Fruit fly (Drosophila melanogaster) whole organism, prepupa: ENCODE data around the gene CG6325.
A peak's percentile ranks its signal among the peaks of the same experiment; 100 is the strongest.

ENCODE experiments used
- CG10631 ChIP-seq: fragments of 200-800 bp; sonication (Bioruptor generic); optimal IDR thresholded peaks from 2 replicates; lab custom pipeline; 2016; ENCODE audit warnings: missing biosample characterization, missing genetic modification characterization
- CG15336 ChIP-seq: fragments of 200-800 bp; sonication (Bioruptor generic); IDR thresholded peaks from 2 replicates; pipeline ENCODE4 v1.3.6; 2022; ENCODE audit warnings: missing biosample characterization, missing genetic modification characterization
- CG16779 ChIP-seq: fragments of 200-800 bp; sonication (Bioruptor generic); optimal IDR thresholded peaks from 3 replicates; lab custom pipeline; 2017; ENCODE audit warnings: missing biosample characterization, mild to moderate bottlenecking, missing genetic modification characterization
- CG3032 ChIP-seq: fragments of 200-800 bp; optimal IDR thresholded peaks from 2 replicates; lab custom pipeline; 2019; ENCODE audit warnings: missing biosample characterization, mild to moderate bottlenecking, missing genetic modification characterization, moderate library complexity
- CG31627 ChIP-seq: fragments of 200-800 bp; sonication (Bioruptor generic); optimal IDR thresholded peaks from 3 replicates; lab custom pipeline; 2016; ENCODE audit warnings: missing biosample characterization, missing genetic modification characterization
- CG3919 ChIP-seq: fragments of 200-800 bp; sonication (Bioruptor generic); optimal IDR thresholded peaks from 3 replicates; lab custom pipeline; 2016; ENCODE audit warnings: missing biosample characterization, missing genetic modification characterization
- CG4318 ChIP-seq: fragments of 200-800 bp; sonication (Bioruptor generic); optimal IDR thresholded peaks from 3 replicates; lab custom pipeline; 2017; ENCODE audit warnings: missing biosample characterization, mild to moderate bottlenecking, missing genetic modification characterization
- CG6163 ChIP-seq: fragments of 200-800 bp; sonication (Bioruptor generic); IDR thresholded peaks from 3 replicates; pipeline ENCODE4 v1.3.6; 2022; ENCODE audit warnings: missing biosample characterization, missing genetic modification characterization
- CG6276 ChIP-seq: fragments of 200-800 bp; sonication (Bioruptor generic); optimal IDR thresholded peaks from 2 replicates; lab custom pipeline; 2017; ENCODE audit warnings: missing biosample characterization, mild to moderate bottlenecking, missing genetic modification characterization
- CG6792 ChIP-seq: fragments of 200-800 bp; sonication (Bioruptor generic); optimal IDR thresholded peaks from 3 replicates; lab custom pipeline; 2016; ENCODE audit warnings: missing biosample characterization, missing genetic modification characterization
- CG6808 ChIP-seq: fragments of 200-800 bp; sonication (Bioruptor generic); optimal IDR thresholded peaks from 3 replicates; lab custom pipeline; 2017; ENCODE audit warnings: missing biosample characterization, missing genetic modification characterization, mild to moderate bottlenecking, moderate library complexity, missing genetic modification reagents
- CG6854 ChIP-seq: fragments of 200-800 bp; sonication (Bioruptor generic); optimal IDR thresholded peaks from 2 replicates; lab custom pipeline; 2017; ENCODE audit warnings: missing biosample characterization, mild to moderate bottlenecking, missing genetic modification characterization
- CG7368 ChIP-seq: fragments of 200-800 bp; sonication (Bioruptor generic); optimal IDR thresholded peaks from 3 replicates; lab custom pipeline; 2016; ENCODE audit warnings: missing biosample characterization, missing genetic modification characterization
- CG8119 ChIP-seq: fragments of 200-800 bp; sonication (Bioruptor generic); IDR thresholded peaks from 3 replicates; pipeline ENCODE4 v1.3.6; 2022; ENCODE audit warnings: missing biosample characterization, missing genetic modification characterization
- Eip75B ChIP-seq: fragments of 200-800 bp; sonication (Bioruptor generic); optimal IDR thresholded peaks from 3 replicates; lab custom pipeline; 2016; ENCODE audit warnings: missing biosample characterization, missing genetic modification characterization
- Eip78C ChIP-seq: fragments of 200-800 bp; sonication (Bioruptor generic); peaks from one replicate; lab custom pipeline; 2016; ENCODE audit warnings: missing biosample characterization, missing genetic modification characterization
- Ets96B ChIP-seq: fragments of 200-800 bp; optimal IDR thresholded peaks from 2 replicates; lab custom pipeline; 2019; ENCODE audit warnings: missing biosample characterization, mild to moderate bottlenecking, missing genetic modification characterization, moderate library complexity
- Gug ChIP-seq: fragments of 200-800 bp; sonication (Bioruptor generic); IDR thresholded peaks from 2 replicates; pipeline ENCODE4 v1.3.6; 2022; ENCODE audit warnings: missing biosample characterization, missing genetic modification characterization
- Hr38 ChIP-seq: sonication (Bioruptor generic); optimal IDR thresholded peaks from 2 replicates; lab custom pipeline; 2016; ENCODE audit warnings: missing biosample characterization, missing genetic modification characterization
- Hr4 ChIP-seq: fragments of 200-800 bp; sonication (Bioruptor generic); optimal IDR thresholded peaks from 3 replicates; lab custom pipeline; 2016; ENCODE audit warnings: missing biosample characterization, missing genetic modification characterization
- Lpt ChIP-seq: fragments of 200-800 bp; sonication (Bioruptor generic); optimal IDR thresholded peaks from 3 replicates; lab custom pipeline; 2016; ENCODE audit warnings: missing biosample characterization, missing genetic modification characterization
- Met ChIP-seq: fragments of 200-800 bp; sonication (Bioruptor generic); optimal IDR thresholded peaks from 3 replicates; lab custom pipeline; 2016; ENCODE audit warnings: missing biosample characterization, missing genetic modification characterization
- OdsH ChIP-seq: fragments of 200-800 bp; sonication (Bioruptor generic); optimal IDR thresholded peaks from 3 replicates; lab custom pipeline; 2016; ENCODE audit warnings: missing biosample characterization, missing genetic modification characterization
- Sox14 ChIP-seq: fragments of 200-800 bp; sonication (Bioruptor generic); optimal IDR thresholded peaks from 3 replicates; lab custom pipeline; 2016; ENCODE audit warnings: missing biosample characterization, missing genetic modification characterization
- achi ChIP-seq: fragments of 200-800 bp; sonication (Bioruptor generic); optimal IDR thresholded peaks from 3 replicates; lab custom pipeline; 2016; ENCODE audit warnings: missing biosample characterization, missing genetic modification characterization
- acj6 ChIP-seq: fragments of 200-800 bp; sonication (Bioruptor generic); optimal IDR thresholded peaks from 3 replicates; lab custom pipeline; 2016; ENCODE audit warnings: missing biosample characterization, missing genetic modification characterization
- cyc ChIP-seq: fragments of 200-800 bp; sonication (Bioruptor generic); optimal IDR thresholded peaks from 3 replicates; lab custom pipeline; 2016; ENCODE audit warnings: missing biosample characterization, missing genetic modification characterization
- dac ChIP-seq: fragments of 200-800 bp; sonication (Bioruptor generic); optimal IDR thresholded peaks from 2 replicates; lab custom pipeline; 2017; ENCODE audit warnings: missing biosample characterization, mild to moderate bottlenecking, missing genetic modification characterization
- fd85E ChIP-seq: fragments of 200-800 bp; sonication (Bioruptor generic); optimal IDR thresholded peaks from 3 replicates; lab custom pipeline; 2016; ENCODE audit warnings: missing biosample characterization, missing genetic modification characterization
- fkh ChIP-seq: fragments of 200-800 bp; sonication (Bioruptor generic); optimal IDR thresholded peaks from 3 replicates; lab custom pipeline; 2017; ENCODE audit warnings: missing biosample characterization, mild to moderate bottlenecking, missing genetic modification characterization, moderate library complexity
- net ChIP-seq: fragments of 200-800 bp; sonication (Bioruptor generic); optimal IDR thresholded peaks from 3 replicates; lab custom pipeline; 2016; ENCODE audit warnings: missing biosample characterization, missing genetic modification characterization
- pdm3 ChIP-seq: fragments of 200-800 bp; sonication (Bioruptor generic); optimal IDR thresholded peaks from 3 replicates; lab custom pipeline; 2016; ENCODE audit warnings: missing biosample characterization, missing genetic modification characterization
- salr ChIP-seq, 2 experiments: fragments of 200-800 bp; sonication (Bioruptor generic); optimal IDR thresholded peaks; 3 replicates each; lab custom pipeline; 2016 to 2018; ENCODE audit warnings: missing biosample characterization in 2 of 2, missing genetic modification characterization in 2 of 2, mild to moderate bottlenecking in 1 of 2
- spab ChIP-seq: fragments of 200-800 bp; sonication (Bioruptor generic); optimal IDR thresholded peaks from 2 replicates; lab custom pipeline; 2017; ENCODE audit warnings: missing biosample characterization, mild to moderate bottlenecking, missing genetic modification characterization, missing genetic modification reagents
- svp ChIP-seq: fragments of 200-800 bp; sonication (Bioruptor generic); peaks from one replicate; lab custom pipeline; 2016; ENCODE audit warnings: missing biosample characterization, missing genetic modification characterization
- topi ChIP-seq: fragments of 200-800 bp; sonication (Bioruptor generic); optimal IDR thresholded peaks from 3 replicates; lab custom pipeline; 2016; ENCODE audit warnings: missing biosample characterization, missing genetic modification characterization
- vri ChIP-seq: fragments of 200-800 bp; sonication (Bioruptor generic); optimal IDR thresholded peaks from 3 replicates; lab custom pipeline; 2016; ENCODE audit warnings: missing biosample characterization, mild to moderate bottlenecking, missing genetic modification characterization

Gene CG6325

dm6 chr3R:10411752-10412549 is 4.9 kb upstream of the CG6325 start (continued):
- TF ChIP-seq dac (GFP tag; lab: Kevin White, UChicago) (no peak), acj6 (GFP tag; lab: Kevin White, UChicago) (no peak), Eip78C (GFP tag; lab: Kevin White, UChicago) (no peak), CG4318 (GFP tag; lab: Kevin White, UChicago) (no peak), vri (GFP tag; lab: Kevin White, UChicago) (peak; percentile 46), cyc (GFP tag; lab: Kevin White, UChicago) (peak; percentile 46), topi (GFP tag; lab: Kevin White, UChicago) (peak; percentile 27), CG15336 (GFP tag; lab: Robert Waterston, UW) (no peak; the same call in 1 of the 2 replicates), Met (no peak), CG7368 (GFP tag; lab: Kevin White, UChicago) (no peak), Gug (GFP tag; lab: Robert Waterston, UW) (peak; percentile 51), CG6854 (GFP tag; lab: Kevin White, UChicago) (peak; percentile 27), CG8119 (no peak), spab (no peak), svp (peak; percentile 93), Sox14 (GFP tag; lab: Kevin White, UChicago) (no peak), CG31627 (GFP tag; lab: Kevin White, UChicago) (no peak)

dm6 chr3R:10407658-10408057 is 573 bp upstream of the CG6325 start:
- TF ChIP-seq CG3032 (no peak), pdm3 (GFP tag; lab: Kevin White, UChicago) (no peak), dac (GFP tag; lab: Kevin White, UChicago) (no peak), fkh (GFP tag; lab: Kevin White, UChicago) (no peak), fd85E (no peak), salr (GFP tag; optimal IDR thresholded peaks at IDR 0.05; lab: Kevin White, UChicago) (no peak), CG16779 (no peak), acj6 (GFP tag; lab: Kevin White, UChicago) (no peak), CG6792 (GFP tag; lab: Kevin White, UChicago) (no peak), net (no peak), Ets96B (tag; lab: Kevin White, UChicago) (no peak), CG10631 (GFP tag; lab: Kevin White, UChicago) (no peak), CG6276 (GFP tag; lab: Kevin White, UChicago) (no peak), spab (no peak), CG3919 (GFP tag; lab: Kevin White, UChicago) (no peak)

dm6 chr3R:10403940-10404339 is 3.1 kb downstream of the CG6325 start:
- no peak for TF ChIP-seq topi (GFP tag; lab: Kevin White, UChicago)
- TF ChIP-seq svp = peak; percentile 97

dm6 chr3R:10400732-10401131 is 6.4 kb downstream of the CG6325 start, which contains the start of gene mthl11:
TSS of gene mthl11 (plus strand) at chr3R:10401032.
- TF ChIP-seq CG4318 (GFP tag; lab: Kevin White, UChicago) = no peak
- TF ChIP-seq achi (GFP tag; lab: Kevin White, UChicago) = no peak
- TF ChIP-seq svp = no peak
- no peak for TF ChIP-seq Hr4 (GFP tag; lab: Kevin White, UChicago)
- no peak for TF ChIP-seq CG6808 (GFP tag; lab: Kevin White, UChicago)
- TF ChIP-seq Eip75B = no peak
- no peak for TF ChIP-seq OdsH (GFP tag; lab: Kevin White, UChicago)
- TF ChIP-seq Lpt (GFP tag; lab: Kevin White, UChicago) = no peak
- no peak for TF ChIP-seq acj6 (GFP tag; lab: Kevin White, UChicago)
- TF ChIP-seq CG6163 (GFP tag; lab: Robert Waterston, UW) = no peak
- no peak for TF ChIP-seq Hr38 (GFP tag; lab: Kevin White, UChicago)
- TF ChIP-seq Ets96B (tag; lab: Kevin White, UChicago) = no peak
